Worm (Caenorhabditis elegans) whole organism, young adult: ENCODE results near the gene ZK228.13.

ENCODE experiments used
- B0019.2 ChIP-seq: fragments of 200-800 bp; sonication (Bioruptor generic); conservative IDR thresholded peaks from 2 replicates; pipeline ENCODE4 v1.3.6; 2022; ENCODE audit warnings: missing genetic modification reagents, missing genetic modification characterization, missing compliant biosample characterization
- B0336.3 ChIP-seq: fragments of 200-800 bp; sonication (Bioruptor generic); IDR thresholded peaks from 2 replicates; pipeline ENCODE4 v1.3.6; 2022; ENCODE audit warnings: missing genetic modification characterization, missing compliant biosample characterization
- F39B2.1 ChIP-seq: fragments of 200-800 bp; sonication (Bioruptor generic); IDR thresholded peaks from 2 replicates; pipeline ENCODE4 v1.3.6; 2022; ENCODE audit warnings: missing genetic modification reagents, missing genetic modification characterization, missing compliant biosample characterization
- F49E8.2 ChIP-seq: sonication (generic microtip); optimal IDR thresholded peaks from 3 replicates; lab custom pipeline; 2017; ENCODE audit warnings: missing genetic modification characterization, mild to moderate bottlenecking, missing compliant biosample characterization, antibody characterized with exemption, moderate library complexity; ENCODE audit not compliant: insufficient read depth
- F55B11.4 ChIP-seq: sonication (generic microtip); optimal IDR thresholded peaks from 2 replicates; lab custom pipeline; 2016; ENCODE audit warnings: missing compliant biosample characterization, missing genetic modification characterization, borderline replicate concordance; ENCODE audit not compliant: insufficient read depth
- F57A8.1 ChIP-seq: fragments of 200-800 bp; sonication (Bioruptor generic); optimal IDR thresholded peaks from 2 replicates; lab custom pipeline; 2018; ENCODE audit warnings: mild to moderate bottlenecking, missing genetic modification characterization, moderate library complexity, missing compliant biosample characterization
- Y56A3A.18 ChIP-seq: fragments of 200-800 bp; sonication (Bioruptor generic); IDR thresholded peaks from 2 replicates; pipeline ENCODE4 v1.3.6; 2022; ENCODE audit warnings: missing genetic modification reagents, missing genetic modification characterization, missing compliant biosample characterization
- Y79H2A.3 ChIP-seq: fragments of 200-800 bp; sonication (Bioruptor generic); conservative IDR thresholded peaks from 2 replicates; pipeline ENCODE4 v1.3.6; 2022; ENCODE audit warnings: missing genetic modification reagents, missing genetic modification characterization, missing compliant biosample characterization
- akir-1 ChIP-seq: fragments of 200-800 bp; sonication (Bioruptor generic); optimal IDR thresholded peaks from 2 replicates; lab custom pipeline; 2018; ENCODE audit warnings: mild to moderate bottlenecking, missing genetic modification characterization, moderate library complexity, missing compliant biosample characterization
- attf-6 ChIP-seq: fragments of 200-800 bp; sonication (Bioruptor generic); IDR thresholded peaks from 2 replicates; pipeline ENCODE4 v1.3.6; 2022; ENCODE audit warnings: missing genetic modification reagents, missing genetic modification characterization, missing compliant biosample characterization
- ccch-3 ChIP-seq: fragments of 200-800 bp; sonication (Bioruptor generic); optimal IDR thresholded peaks from 2 replicates; lab custom pipeline; 2018; ENCODE audit warnings: mild to moderate bottlenecking, missing genetic modification characterization, missing compliant biosample characterization
- cebp-1 ChIP-seq, 2 experiments: fragments of 200-800 bp in 1 of 2; sonication (Bioruptor generic) in 1 of 2; sonication (generic microtip) in 1 of 2; IDR thresholded peaks in 1 of 2; optimal IDR thresholded peaks in 1 of 2; 2 replicates each; pipeline versions ENCODE4 v1.3.6 to Lab custom; 2017 to 2022; ENCODE audit warnings: missing compliant biosample characterization in 2 of 2, missing genetic modification characterization in 2 of 2, mild to moderate bottlenecking in 1 of 2, missing genetic modification reagents in 1 of 2, moderate library complexity in 1 of 2
- ceh-100 ChIP-seq: fragments of 200-800 bp; sonication (Bioruptor generic); IDR thresholded peaks from 2 replicates; pipeline ENCODE4 v1.3.6; 2022; ENCODE audit warnings: missing genetic modification reagents, missing genetic modification characterization, missing compliant biosample characterization
- ceh-40 ChIP-seq: fragments of 200-800 bp; sonication (Bioruptor generic); IDR thresholded peaks from 2 replicates; pipeline ENCODE4 v1.3.6; 2022; ENCODE audit warnings: missing genetic modification characterization, missing compliant biosample characterization
- die-1 ChIP-seq: sonication (generic microtip); optimal IDR thresholded peaks from 2 replicates; lab custom pipeline; 2016; ENCODE audit warnings: missing genotype, mild to moderate bottlenecking, missing genetic modification characterization, missing compliant biosample characterization
- dpff-1 ChIP-seq: sonication (generic microtip); optimal IDR thresholded peaks from 2 replicates; lab custom pipeline; 2017; ENCODE audit warnings: mild to moderate bottlenecking, missing genetic modification characterization, missing compliant biosample characterization
- him-1 ChIP-seq: sonication (generic microtip); optimal IDR thresholded peaks from 2 replicates; lab custom pipeline; 2016; ENCODE audit warnings: missing genotype, missing genetic modification reagents, missing genetic modification characterization, missing compliant biosample characterization
- hlh-26 ChIP-seq: fragments of 200-800 bp; sonication (Bioruptor generic); conservative IDR thresholded peaks from 2 replicates; pipeline ENCODE4 v1.3.6; 2022; ENCODE audit warnings: missing genetic modification reagents, missing genetic modification characterization, missing compliant biosample characterization
- lin-40 ChIP-seq: sonication (generic microtip); optimal IDR thresholded peaks from 2 replicates; lab custom pipeline; 2016; ENCODE audit warnings: missing genetic modification characterization, mild to moderate bottlenecking, missing compliant biosample characterization, missing genotype, missing genetic modification reagents
- lin-54 ChIP-seq: fragments of 200-800 bp; sonication (Bioruptor generic); optimal IDR thresholded peaks from 2 replicates; lab custom pipeline; 2018; ENCODE audit warnings: mild to moderate bottlenecking, missing genetic modification characterization, missing compliant biosample characterization
- lsy-27 ChIP-seq: sonication (generic microtip); optimal IDR thresholded peaks from 2 replicates; lab custom pipeline; 2017; ENCODE audit warnings: missing genetic modification characterization, mild to moderate bottlenecking, missing compliant biosample characterization, antibody characterized with exemption, missing genotype, borderline replicate concordance; ENCODE audit not compliant: insufficient read depth
- madf-10 ChIP-seq: sonication (generic microtip); optimal IDR thresholded peaks from 2 replicates; lab custom pipeline; 2016; ENCODE audit warnings: mild to moderate bottlenecking, missing genetic modification characterization, missing compliant biosample characterization
- nfyb-1 ChIP-seq: fragments of 200-800 bp; sonication (Bioruptor generic); IDR thresholded peaks from 2 replicates; pipeline ENCODE4 v1.3.6; 2022; ENCODE audit warnings: missing genetic modification reagents, missing genetic modification characterization, missing compliant biosample characterization
- nhr-179 ChIP-seq: sonication (generic microtip); optimal IDR thresholded peaks from 2 replicates; lab custom pipeline; 2016; ENCODE audit warnings: mild to moderate bottlenecking, missing genetic modification characterization, missing compliant biosample characterization
- nhr-80 ChIP-seq: sonication (generic microtip); optimal IDR thresholded peaks from 2 replicates; lab custom pipeline; 2016; ENCODE audit warnings: missing genetic modification characterization, missing compliant biosample characterization
- rcor-1 ChIP-seq: fragments of 200-800 bp; sonication (Bioruptor generic); IDR thresholded peaks from 2 replicates; pipeline ENCODE4 v1.3.6; 2022; ENCODE audit warnings: missing genetic modification reagents, missing genetic modification characterization, missing compliant biosample characterization
- rpc-1 ChIP-seq, 2 experiments: fragments of 150-350 bp in 1 of 2; sonication (generic microtip) in 1 of 2; optimal IDR thresholded peaks; 2 replicates each; lab custom pipeline; 2014 to 2018; ENCODE audit warnings: missing biosample characterization in 1 of 2, missing genetic modification characterization in 1 of 2, missing genetic modification reagents in 1 of 2, missing genotype in 1 of 2
- snpc-3.4 ChIP-seq: sonication (generic microtip); optimal IDR thresholded peaks from 2 replicates; lab custom pipeline; 2017; ENCODE audit warnings: missing genetic modification characterization, mild to moderate bottlenecking, missing compliant biosample characterization, antibody characterized with exemption, moderate library complexity, missing genotype, missing genetic modification reagents
- tbx-9 ChIP-seq: sonication (generic microtip); optimal IDR thresholded peaks from 2 replicates; lab custom pipeline; 2016; ENCODE audit warnings: borderline replicate concordance, missing genetic modification characterization, inconsistent platforms, missing compliant biosample characterization
- ztf-18 ChIP-seq: sonication (generic microtip); optimal IDR thresholded peaks from 2 replicates; lab custom pipeline; 2016; ENCODE audit warnings: missing genotype, mild to moderate bottlenecking, missing genetic modification characterization, missing compliant biosample characterization
- ztf-3 ChIP-seq: fragments of 200-800 bp; sonication (Bioruptor generic); optimal IDR thresholded peaks from 2 replicates; lab custom pipeline; 2018; ENCODE audit warnings: mild to moderate bottlenecking, missing genetic modification characterization, missing compliant biosample characterization

Gene ZK228.13

DNA sequence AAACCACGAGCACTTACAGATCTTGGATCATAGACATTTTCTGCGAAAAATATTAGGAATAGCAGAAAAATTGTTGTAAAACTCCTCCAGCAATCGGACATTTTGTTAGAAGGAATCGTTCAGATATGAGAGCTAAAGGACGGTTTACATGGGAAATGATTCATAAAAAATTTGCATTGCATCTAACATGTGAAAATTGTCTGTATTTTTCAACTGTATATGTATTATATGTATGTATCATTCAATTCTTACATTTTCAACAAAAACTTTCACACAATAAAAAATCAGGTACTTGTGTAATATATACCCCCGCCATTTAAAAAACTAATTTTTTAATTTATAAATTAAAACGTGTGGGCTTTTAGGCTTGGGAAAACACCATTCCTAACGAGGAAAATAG, at the start of gene ZK228.13:
TSS of gene ZK228.13 (minus strand) at position 101 of the 400 bp plus-strand sequence.
- TF ChIP-seq ccch-3 (GFP tag; lab: Kevin White, UChicago), result no peak
- TF ChIP-seq nhr-179 (tag; lab: Kevin White, UChicago), result no peak
- TF ChIP-seq, all 124 proteins: peak for 0

ce11 chrV:18516496-18516895, 48.5 kb upstream of the ZK228.13 start, which contains the start of gene hmit-1.1:
Gene hmit-1.1 (plus strand): TSS chrV:18516789.
- TF ChIP-seq F39B2.1 (GFP tag; lab: Robert Waterston, UW) (no peak), nhr-80 (peak; percentile 68), hlh-26 (GFP tag; lab: Robert Waterston, UW) (no peak), F55B11.4 (tag; lab: Kevin White, UChicago) (no peak), B0336.3 (GFP tag; lab: Robert Waterston, UW) (no peak), nfyb-1 (GFP tag; lab: Robert Waterston, UW) (peak; percentile 52; the same call in 1 of the 2 replicates), ceh-40 (GFP tag; lab: Robert Waterston, UW) (no peak), lin-40 (tag; lab: Kevin White, UChicago) (no peak), attf-6 (no peak), ztf-18 (tag; lab: Kevin White, UChicago) (no peak), cebp-1 (GFP tag; IDR thresholded peaks at IDR 0.05; lab: Robert Waterston, UW) (no peak), cebp-1 (tag; optimal IDR thresholded peaks at IDR 0.05; lab: Kevin White, UChicago) (no peak), F57A8.1 (GFP tag; lab: Kevin White, UChicago) (no peak), tbx-9 (tag; lab: Kevin White, UChicago) (no peak), madf-10 (tag; lab: Kevin White, UChicago) (no peak), Y79H2A.3 (GFP tag; lab: Robert Waterston, UW) (no peak), dpff-1 (tag; lab: Kevin White, UChicago) (no peak)

DNA sequence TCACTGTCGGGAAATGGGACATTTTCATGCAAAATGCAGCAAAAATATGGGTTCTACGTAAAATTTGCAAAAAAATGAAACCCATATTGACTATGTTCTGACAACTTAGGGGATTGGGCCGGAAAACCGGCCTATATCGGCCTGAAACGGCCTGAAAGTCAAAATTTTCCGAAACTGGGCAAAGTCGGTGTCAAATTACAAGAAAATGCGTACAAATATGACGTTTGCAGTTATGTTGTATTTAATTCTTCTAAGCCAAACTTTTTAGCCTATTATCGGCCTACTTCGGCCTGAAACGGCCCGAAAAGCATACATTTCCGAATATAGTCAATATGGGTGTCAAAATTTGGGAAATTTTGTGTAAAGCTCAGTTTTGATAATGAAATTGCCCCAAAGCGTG, 43.9 kb upstream of the ZK228.13 start:
- TF ChIP-seq tbx-9 (tag; lab: Kevin White, UChicago), result no peak

- TF ChIP-seq F57A8.1 (GFP tag; lab: Kevin White, UChicago), result no peak
- TF ChIP-seq akir-1 (GFP tag; lab: Kevin White, UChicago), result no peak
- no peak for TF ChIP-seq him-1 (tag; lab: Kevin White, UChicago)
- TF ChIP-seq snpc-3.4 (tag; lab: Kevin White, UChicago), result no peak
- no peak for TF ChIP-seq lin-54 (GFP tag; lab: Kevin White, UChicago)
- TF ChIP-seq F49E8.2 (tag; lab: Kevin White, UChicago), result no peak
- TF ChIP-seq Y56A3A.18, result no peak
- no peak for TF ChIP-seq B0019.2 (GFP tag; lab: Robert Waterston, UW)
- no peak for TF ChIP-seq ceh-100 (GFP tag; lab: Robert Waterston, UW)
- no peak for TF ChIP-seq lsy-27 (tag; lab: Kevin White, UChicago)
- TF ChIP-seq rcor-1 (GFP tag; lab: Robert Waterston, UW), result no peak
- no peak for TF ChIP-seq rpc-1 (optimal IDR thresholded peaks at IDR 0.05; lab: Kevin White, UChicago)
- no peak for TF ChIP-seq rpc-1 (tag; optimal IDR thresholded peaks at IDR 0.05; lab: Kevin White, UChicago)
- TF ChIP-seq die-1, result no peak
- TF ChIP-seq hlh-26 (GFP tag; lab: Robert Waterston, UW), result no peak
- no peak for TF ChIP-seq ztf-3 (GFP tag; lab: Kevin White, UChicago)
Observed at ce11 chrV:18508564-18508963, 40.6 kb upstream of the ZK228.13 start, which contains the start of gene Y51A2D.1. Gene Y51A2D.1 (plus strand): TSS chrV:18508864.
